Worm (Caenorhabditis elegans) whole organism, L4 larva: Measurements from ENCODE around the gene F21D9.3.
A peak's percentile ranks its signal among the peaks of the same experiment; 100 is the strongest.

Source experiments
- F49E8.2 ChIP-seq: sonication (generic microtip); optimal IDR thresholded peaks from 2 replicates; lab custom pipeline; 2016; ENCODE audit warnings: missing compliant biosample characterization, mild to moderate bottlenecking, missing genetic modification characterization, borderline replicate concordance
- Y5F2A.4 ChIP-seq: fragments of 200-800 bp; sonication (Bioruptor generic); optimal IDR thresholded peaks from 2 replicates; lab custom pipeline; 2018; ENCODE audit warnings: mild to moderate bottlenecking, missing genetic modification characterization, missing compliant biosample characterization
- Y75B8A.6 ChIP-seq: fragments of 200-800 bp; sonication (Bioruptor generic); IDR thresholded peaks from 2 replicates; pipeline ENCODE4 v1.3.6; 2022; ENCODE audit warnings: missing genetic modification reagents, missing genetic modification characterization, missing compliant biosample characterization
- ZK337.2 ChIP-seq: fragments of 200-800 bp; sonication (Bioruptor generic); IDR thresholded peaks from 2 replicates; pipeline ENCODE4 v1.3.6; 2022; ENCODE audit warnings: missing genetic modification reagents, missing genetic modification characterization, missing compliant biosample characterization
- ZK546.5 ChIP-seq, 2 experiments: sonication (generic microtip); optimal IDR thresholded peaks; 2 replicates each; lab custom pipeline; 2017; ENCODE audit warnings: missing biosample characterization in 2 of 2, missing genetic modification characterization in 2 of 2
- aha-1 ChIP-seq: fragments of 150-350 bp; peaks from one replicate; lab custom pipeline; 2014; ENCODE audit warnings: missing biosample characterization, missing genetic modification characterization
- attf-4 ChIP-seq: sonication (generic microtip); optimal IDR thresholded peaks from 3 replicates; lab custom pipeline; 2017; ENCODE audit warnings: missing biosample characterization, missing genetic modification characterization
- ceh-20 ChIP-seq: fragments of 200-800 bp; sonication (Bioruptor generic); IDR thresholded peaks from 2 replicates; pipeline ENCODE4 v1.3.6; 2022; ENCODE audit warnings: missing genetic modification reagents, missing genetic modification characterization, missing compliant biosample characterization
- ceh-28 ChIP-seq: fragments of 150-350 bp; optimal IDR thresholded peaks from 2 replicates; lab custom pipeline; 2014; ENCODE audit warnings: missing biosample characterization, missing genetic modification reagents, missing genetic modification characterization
- ceh-82 ChIP-seq: sonication (generic microtip); optimal IDR thresholded peaks from 2 replicates; lab custom pipeline; 2017; ENCODE audit warnings: missing biosample characterization, missing genetic modification characterization
- ctbp-1 ChIP-seq: fragments of 200-800 bp; sonication (Bioruptor generic); IDR thresholded peaks from 2 replicates; pipeline ENCODE4 v1.3.6; 2022; ENCODE audit warnings: missing genetic modification reagents, missing genetic modification characterization, missing compliant biosample characterization
- daf-12 ChIP-seq: fragments of 150-350 bp; optimal IDR thresholded peaks from 2 replicates; lab custom pipeline; 2014; ENCODE audit warnings: missing biosample characterization, missing genetic modification reagents, missing genetic modification characterization
- daf-16 ChIP-seq, 3 experiments: sonication (generic microtip); optimal IDR thresholded peaks; 2 replicates each; lab custom pipeline; 2016 to 2017; ENCODE audit warnings: missing genetic modification characterization in 3 of 3, missing genetic modification reagents in 3 of 3, mild to moderate bottlenecking in 2 of 3, missing compliant biosample characterization in 2 of 3, missing biosample characterization in 1 of 3, moderate library complexity in 1 of 3
- dmd-6 ChIP-seq: fragments of 200-800 bp; sonication (Bioruptor generic); IDR thresholded peaks from 2 replicates; pipeline ENCODE4 v1.3.6; 2022; ENCODE audit warnings: missing genetic modification reagents, missing genetic modification characterization, missing compliant biosample characterization
- dve-1 ChIP-seq: sonication (generic microtip); optimal IDR thresholded peaks from 2 replicates; lab custom pipeline; 2017; ENCODE audit warnings: antibody characterized with exemption, mild to moderate bottlenecking, missing genetic modification characterization, missing compliant biosample characterization; ENCODE audit not compliant: insufficient read depth
- fkh-10 ChIP-seq: fragments of 150-350 bp; optimal IDR thresholded peaks from 2 replicates; lab custom pipeline; 2014; ENCODE audit warnings: missing biosample characterization, missing genetic modification reagents, missing genetic modification characterization
- fos-1 ChIP-seq: fragments of 150-350 bp; optimal IDR thresholded peaks from 2 replicates; lab custom pipeline; 2014; ENCODE audit warnings: missing biosample characterization, missing genetic modification characterization
- hif-1 ChIP-seq, 2 experiments: sonication (generic microtip); optimal IDR thresholded peaks; 2 replicates each; lab custom pipeline; 2016 to 2017; ENCODE audit warnings: missing compliant biosample characterization in 2 of 2, missing genetic modification characterization in 2 of 2, missing genetic modification reagents in 2 of 2, missing genotype in 2 of 2, mild to moderate bottlenecking in 1 of 2
- hmg-1.1 ChIP-seq: fragments of 200-800 bp; sonication (Bioruptor generic); IDR thresholded peaks from 2 replicates; pipeline ENCODE4 v1.3.6; 2022; ENCODE audit warnings: missing genetic modification reagents, missing genetic modification characterization, missing compliant biosample characterization
- lin-38 ChIP-seq: fragments of 200-800 bp; sonication (Bioruptor generic); IDR thresholded peaks from 2 replicates; pipeline ENCODE4 v1.3.6; 2022; ENCODE audit warnings: missing genetic modification reagents, missing genetic modification characterization, missing compliant biosample characterization
- lin-39 ChIP-seq: fragments of 150-350 bp; optimal IDR thresholded peaks from 2 replicates; lab custom pipeline; 2014; ENCODE audit warnings: missing biosample characterization, missing genetic modification reagents, missing genetic modification characterization
- lsy-2 ChIP-seq, 2 experiments: fragments of 150-350 bp in 1 of 2; sonication (generic microtip) in 1 of 2; optimal IDR thresholded peaks; 2 replicates each; lab custom pipeline; 2014 to 2017; ENCODE audit warnings: missing biosample characterization in 2 of 2, missing genetic modification characterization in 2 of 2
- mdl-1 ChIP-seq, 2 experiments: fragments of 150-350 bp in 1 of 2; sonication (generic microtip) in 1 of 2; optimal IDR thresholded peaks; 2 replicates each; lab custom pipeline; 2014 to 2017; ENCODE audit warnings: missing biosample characterization in 2 of 2, missing genetic modification characterization in 2 of 2
- mdt-29 ChIP-seq: fragments of 200-800 bp; sonication (Bioruptor generic); IDR thresholded peaks from 2 replicates; pipeline ENCODE4 v1.3.6; 2022; ENCODE audit warnings: missing genetic modification reagents, missing genetic modification characterization, missing compliant biosample characterization
- nhr-10 ChIP-seq: fragments of 150-350 bp; optimal IDR thresholded peaks from 2 replicates; lab custom pipeline; 2014; ENCODE audit warnings: missing biosample characterization, missing genetic modification characterization
- nhr-11 ChIP-seq: fragments of 150-350 bp; optimal IDR thresholded peaks from 2 replicates; lab custom pipeline; 2014; ENCODE audit warnings: missing biosample characterization, missing genetic modification characterization
- nhr-237 ChIP-seq: sonication (generic microtip); optimal IDR thresholded peaks from 2 replicates; lab custom pipeline; 2017; ENCODE audit warnings: missing biosample characterization, missing genetic modification characterization
- nhr-25 ChIP-seq: sonication (generic microtip); optimal IDR thresholded peaks from 2 replicates; lab custom pipeline; 2017; ENCODE audit warnings: missing genetic modification characterization, mild to moderate bottlenecking, missing compliant biosample characterization, antibody characterized with exemption, moderate library complexity, borderline replicate concordance; ENCODE audit not compliant: insufficient read depth
- nhr-28 ChIP-seq: fragments of 150-350 bp; optimal IDR thresholded peaks from 2 replicates; lab custom pipeline; 2014; ENCODE audit warnings: missing biosample characterization, missing genetic modification characterization
- nhr-76 ChIP-seq: fragments of 150-350 bp; optimal IDR thresholded peaks from 2 replicates; lab custom pipeline; 2014; ENCODE audit warnings: missing biosample characterization, missing genetic modification characterization
- sdz-12 ChIP-seq: fragments of 200-800 bp; sonication (Bioruptor generic); optimal IDR thresholded peaks from 2 replicates; lab custom pipeline; 2018; ENCODE audit warnings: mild to moderate bottlenecking, missing genetic modification characterization, missing compliant biosample characterization
- set-16 ChIP-seq: fragments of 200-800 bp; sonication (Bioruptor generic); IDR thresholded peaks from 2 replicates; pipeline ENCODE4 v1.3.6; 2022; ENCODE audit warnings: missing genetic modification reagents, missing genetic modification characterization, missing compliant biosample characterization
- spr-3 ChIP-seq: fragments of 200-800 bp; sonication (Bioruptor generic); optimal IDR thresholded peaks from 2 replicates; lab custom pipeline; 2018; ENCODE audit warnings: mild to moderate bottlenecking, missing genetic modification characterization, missing compliant biosample characterization
- unc-62 ChIP-seq, 3 experiments: fragments of 150-350 bp in 1 of 3; sonication (generic microtip); optimal IDR thresholded peaks in 2 of 3; peaks in 1 of 3; 1 replicate in 1 of 3; 2 replicates in 2 of 3; lab custom pipeline; 2014 to 2017; ENCODE audit warnings: missing biosample characterization in 3 of 3, missing genetic modification characterization in 3 of 3, missing genetic modification reagents in 3 of 3, missing genotype in 1 of 3
- zag-1 ChIP-seq: fragments of 150-350 bp; optimal IDR thresholded peaks from 2 replicates; lab custom pipeline; 2014; ENCODE audit warnings: missing biosample characterization, missing genetic modification characterization
- zip-11 ChIP-seq: fragments of 200-800 bp; sonication (Bioruptor generic); IDR thresholded peaks from 2 replicates; pipeline ENCODE4 v1.3.6; 2022; ENCODE audit warnings: missing genetic modification characterization, missing compliant biosample characterization

Gene F21D9.3

ce11 chrV:19240129-19240528 is 17.4 kb downstream of the F21D9.3 start, which contains the start of the genes fbxb-115 and fbxb-1:
Gene fbxb-115 (minus strand): TSS chrV:19240229.
Gene fbxb-1 (plus strand): TSS chrV:19240354.
- TF ChIP-seq ceh-82 (no peak), ceh-28 (tag; lab: Kevin White, UChicago) (no peak), dve-1 (no peak), mdt-29 (no peak), dmd-6 (GFP tag; lab: Robert Waterston, UW) (no peak), nhr-25 (tag; lab: Kevin White, UChicago) (no peak), unc-62 (GFP tag; optimal IDR thresholded peaks at IDR 0.05 in 1 of 2; lab: Kevin White, UChicago) (no peak), unc-62 (tag; optimal IDR thresholded peaks at IDR 0.05; lab: Kevin White, UChicago) (no peak), ZK546.5 (tag; optimal IDR thresholded peaks at IDR 0.05; lab: Kevin White, UChicago) (no peak), hif-1 (tag; optimal IDR thresholded peaks at IDR 0.05; lab: Kevin White, UChicago) (no peak)

- TF ChIP-seq nhr-10 (tag; lab: Kevin White, UChicago), result no peak
- TF ChIP-seq daf-12, result no peak
- no peak for TF ChIP-seq ceh-28 (tag; lab: Kevin White, UChicago)
- TF ChIP-seq ZK546.5 (tag; optimal IDR thresholded peaks at IDR 0.05; lab: Kevin White, UChicago), result no peak
- no peak for TF ChIP-seq F49E8.2 (tag; lab: Kevin White, UChicago)
- TF ChIP-seq lsy-2 (tag; optimal IDR thresholded peaks at IDR 0.05; lab: Kevin White, UChicago), result no peak
- no peak for TF ChIP-seq set-16 (GFP tag; lab: Robert Waterston, UW)
- TF ChIP-seq ceh-20, result no peak
Measured at ce11 chrV:19237204-19237603, 20.3 kb downstream of the F21D9.3 start, which contains the start of gene fbxb-2. Gene fbxb-2 (minus strand): TSS chrV:19237304.

ce11 chrV:19233469-19233868 is 24.1 kb downstream of the F21D9.3 start, which contains the start of gene fbxb-116:
Gene fbxb-116 (plus strand): TSS chrV:19233769.
- TF ChIP-seq hif-1 (tag; optimal IDR thresholded peaks at IDR 0.05; lab: Kevin White, UChicago) (no peak), ZK337.2 (GFP tag; lab: Robert Waterston, UW) (no peak), lin-39 (tag; lab: Kevin White, UChicago) (no peak), fkh-10 (GFP tag; lab: Kevin White, UChicago) (no peak), zip-11 (no peak), Y5F2A.4 (no peak), mdl-1 (tag; optimal IDR thresholded peaks at IDR 0.05; lab: Kevin White, UChicago) (no peak), daf-12 (no peak), nhr-76 (tag; lab: Kevin White, UChicago) (no peak), sdz-12 (GFP tag; lab: Kevin White, UChicago) (no peak)
- TF ChIP-seq, all 104 proteins: peak for 0

DNA sequence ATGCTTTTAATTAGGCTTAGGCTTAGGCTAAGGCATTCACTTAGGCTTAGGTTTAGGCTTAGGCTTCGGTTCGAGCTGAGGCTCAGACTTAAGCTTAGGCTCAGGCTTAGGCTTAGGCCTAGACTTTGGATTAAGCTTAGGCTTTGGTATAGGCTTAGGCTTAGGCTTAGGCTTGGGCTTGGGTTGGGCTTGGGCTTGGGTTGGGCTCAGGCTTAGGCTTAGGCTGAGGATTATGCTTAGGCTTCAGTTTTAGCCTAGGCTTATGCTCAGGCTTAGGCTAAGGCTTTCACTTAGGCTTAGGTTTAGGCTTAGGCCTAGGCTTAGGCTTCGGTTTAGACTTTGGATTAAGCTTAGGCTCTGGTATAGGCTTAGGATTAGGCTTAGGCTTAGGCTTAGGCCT is 26.4 kb downstream of the F21D9.3 start:
- TF ChIP-seq hmg-1.1 (GFP tag; lab: Robert Waterston, UW), result no peak
- TF ChIP-seq zag-1, result no peak
- TF ChIP-seq aha-1, result peak; percentile 2
- no peak for TF ChIP-seq attf-4 (tag; lab: Kevin White, UChicago)

DNA sequence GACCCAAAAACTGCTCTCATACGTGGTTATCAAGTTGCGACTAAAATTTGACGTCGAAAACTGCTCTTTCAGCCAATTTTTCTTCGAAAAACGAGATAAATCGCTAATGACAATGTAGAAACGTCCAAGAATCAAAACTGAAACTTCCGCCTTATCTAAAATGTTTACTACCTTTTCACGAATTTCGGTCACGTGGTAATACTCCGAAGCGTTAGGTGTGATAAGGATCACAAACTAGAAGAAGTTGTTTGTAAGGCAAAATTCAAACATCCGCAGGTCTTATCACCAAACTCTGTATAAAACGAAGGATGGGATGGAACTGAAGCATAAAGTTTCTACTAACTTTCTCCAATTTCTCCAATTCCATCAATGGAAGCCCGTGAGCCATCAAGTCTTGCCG is 27.1 kb downstream of the F21D9.3 start, which contains the start of gene sqst-3:
TSS of gene sqst-3 (plus strand) at position 370 of the 400 bp plus-strand sequence.
- no peak for TF ChIP-seq Y75B8A.6 (GFP tag; lab: Robert Waterston, UW)
- no peak for TF ChIP-seq mdt-29
- TF ChIP-seq fos-1 (tag; lab: Kevin White, UChicago), result no peak
- TF ChIP-seq nhr-11 (tag; lab: Kevin White, UChicago), result no peak
- TF ChIP-seq nhr-237 (tag; lab: Kevin White, UChicago), result no peak
- TF ChIP-seq spr-3 (GFP tag; lab: Kevin White, UChicago), result no peak
- no peak for TF ChIP-seq ctbp-1 (GFP tag; lab: Robert Waterston, UW)
- TF ChIP-seq lin-38 (GFP tag; lab: Robert Waterston, UW), result no peak
- no peak for TF ChIP-seq dve-1
- no peak for TF ChIP-seq daf-16 (GFP tag; optimal IDR thresholded peaks at IDR 0.05; lab: Kevin White, UChicago)
- peak; percentile 82 for TF ChIP-seq daf-16 (tag; optimal IDR thresholded peaks at IDR 0.05; lab: Kevin White, UChicago)
- TF ChIP-seq nhr-28, result peak; percentile 27
